Worm (Caenorhabditis elegans): ENCODE data around the gene srh-159.

- TF ChIP-seq R02D3.7 (tag; optimal IDR thresholded peaks at IDR 0.05), result no peak
- no peak for TF ChIP-seq nhr-237 (tag; optimal IDR thresholded peaks at IDR 0.05)
Observed at ce11 chrV:17201847-17202246, 19.7 kb downstream of the srh-159 start, which contains the start of gene Y68A4A.10.

All from whole organism, L2 larva.